Worm (Caenorhabditis elegans): ENCODE measurements around the gene Y41C4A.12.

Y41C4A.12 gene

DNA sequence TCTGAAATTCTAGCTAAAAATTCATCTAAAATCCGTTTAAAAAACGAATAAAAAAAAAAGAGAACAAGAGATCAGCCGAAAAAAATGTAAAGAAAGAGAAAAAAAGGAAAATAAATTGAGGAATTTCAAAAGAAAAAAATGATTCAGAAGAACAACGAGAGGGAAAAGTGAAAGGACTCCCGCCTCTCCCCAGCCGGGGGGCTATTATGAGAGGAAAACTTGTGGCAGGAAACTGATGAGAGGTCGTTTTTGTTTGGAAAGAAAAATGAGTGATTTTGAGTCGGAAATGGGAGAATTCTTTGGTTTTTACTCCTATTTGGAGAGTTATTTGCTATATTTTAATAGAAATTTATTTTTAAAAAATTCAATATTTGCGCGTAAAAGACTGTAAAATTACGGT is 15.7 kb upstream of the Y41C4A.12 start:
- TF ChIP-seq ceh-13 (GFP tag; optimal IDR thresholded peaks at IDR 0.05) (no peak), scrt-1 (GFP tag; IDR thresholded peaks at IDR 0.05) (no peak), tbx-37 (GFP tag; conservative IDR thresholded peaks at IDR 0.05) (no peak), hnd-1 (tag; optimal IDR thresholded peaks at IDR 0.05) (no peak), flt-1 (GFP tag; IDR thresholded peaks at IDR 0.05) (no peak), B0310.2 (tag; optimal IDR thresholded peaks at IDR 0.05) (no peak), aly-1 (tag; optimal IDR thresholded peaks at IDR 0.05) (no peak), ceh-36 (tag; optimal IDR thresholded peaks at IDR 0.05) (no peak), hmbx-1 (tag; optimal IDR thresholded peaks at IDR 0.05) (no peak), ama-1 (optimal IDR thresholded peaks at IDR 0.05) (no peak), tra-4 (tag; optimal IDR thresholded peaks at IDR 0.05) (no peak), pes-1 (GFP tag; IDR thresholded peaks at IDR 0.05) (no peak)

ce11 chrIII:11740868-11741267 is 14.4 kb upstream of the Y41C4A.12 start:
- TF ChIP-seq ets-7 (tag; optimal IDR thresholded peaks at IDR 0.05) (no peak), ceh-13 (GFP tag; optimal IDR thresholded peaks at IDR 0.05) (no peak), ama-1 (optimal IDR thresholded peaks at IDR 0.05) (no peak), flt-1 (GFP tag; IDR thresholded peaks at IDR 0.05) (no peak), hmg-4 (GFP tag; optimal IDR thresholded peaks at IDR 0.05) (no peak), tra-4 (tag; optimal IDR thresholded peaks at IDR 0.05) (no peak), hnd-1 (tag; optimal IDR thresholded peaks at IDR 0.05) (no peak)

DNA sequence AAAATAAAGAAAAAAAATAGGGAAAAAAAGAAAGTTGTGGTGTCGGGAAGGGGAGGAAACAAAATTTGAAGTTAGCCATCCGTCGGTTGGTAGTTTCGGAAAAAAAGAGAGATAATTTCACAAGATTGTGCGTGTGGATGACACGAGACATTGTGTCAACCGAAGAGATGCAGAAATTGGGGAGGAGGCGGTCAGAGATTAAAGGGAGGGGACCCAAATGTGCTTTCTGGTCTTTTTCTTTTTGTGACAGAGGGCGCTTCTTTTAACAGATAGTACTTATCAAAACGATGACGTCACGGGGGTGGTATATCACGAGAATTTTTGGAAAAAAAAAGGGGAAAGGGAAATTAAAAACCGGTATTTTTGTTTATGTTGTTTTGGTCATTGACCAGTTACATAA is 12.0 kb upstream of the Y41C4A.12 start:
- no peak for TF ChIP-seq tra-4 (tag; optimal IDR thresholded peaks at IDR 0.05)

- TF ChIP-seq F13C5.2 (tag; optimal IDR thresholded peaks at IDR 0.05) (no peak), hmg-4 (GFP tag; optimal IDR thresholded peaks at IDR 0.05) (no peak), tbx-11 (GFP tag; IDR thresholded peaks at IDR 0.05) (no peak), ama-1 (optimal IDR thresholded peaks at IDR 0.05) (no peak), tra-4 (tag; optimal IDR thresholded peaks at IDR 0.05) (no peak), flt-1 (GFP tag; IDR thresholded peaks at IDR 0.05) (no peak), tbx-37 (GFP tag; conservative IDR thresholded peaks at IDR 0.05) (no peak), ets-7 (tag; optimal IDR thresholded peaks at IDR 0.05) (no peak), ceh-36 (tag; optimal IDR thresholded peaks at IDR 0.05) (no peak), B0310.2 (tag; optimal IDR thresholded peaks at IDR 0.05) (no peak), hnd-1 (tag; optimal IDR thresholded peaks at IDR 0.05) (no peak)
Observed at ce11 chrIII:11737527-11737926, 11.0 kb upstream of the Y41C4A.12 start, which contains the start of gene sup-1. Gene sup-1 (minus strand): TSS chrIII:11737627.

DNA sequence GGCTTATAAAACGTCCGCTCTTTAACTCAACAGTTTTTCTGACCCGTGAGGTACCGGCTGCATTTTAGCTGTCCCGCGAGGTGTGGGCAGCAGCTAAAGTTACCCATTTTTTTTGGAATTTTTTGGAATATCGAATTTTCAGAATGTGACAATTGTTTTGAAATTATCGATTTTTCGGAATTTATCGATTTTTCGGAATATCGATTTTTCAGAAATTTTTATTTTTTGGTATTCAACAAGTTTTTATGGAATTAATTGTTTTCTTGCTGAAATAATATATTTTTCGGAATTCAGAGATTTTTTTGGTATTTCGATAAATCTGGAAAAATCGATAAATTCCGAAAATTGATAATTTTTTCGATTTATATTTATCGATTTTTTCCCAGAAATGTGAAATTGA is 6.5 kb upstream of the Y41C4A.12 start:
- TF ChIP-seq ceh-13 (GFP tag; optimal IDR thresholded peaks at IDR 0.05) (no peak), aly-1 (tag; optimal IDR thresholded peaks at IDR 0.05) (no peak), tbx-11 (GFP tag; IDR thresholded peaks at IDR 0.05) (no peak), pes-1 (GFP tag; IDR thresholded peaks at IDR 0.05) (no peak)

DNA sequence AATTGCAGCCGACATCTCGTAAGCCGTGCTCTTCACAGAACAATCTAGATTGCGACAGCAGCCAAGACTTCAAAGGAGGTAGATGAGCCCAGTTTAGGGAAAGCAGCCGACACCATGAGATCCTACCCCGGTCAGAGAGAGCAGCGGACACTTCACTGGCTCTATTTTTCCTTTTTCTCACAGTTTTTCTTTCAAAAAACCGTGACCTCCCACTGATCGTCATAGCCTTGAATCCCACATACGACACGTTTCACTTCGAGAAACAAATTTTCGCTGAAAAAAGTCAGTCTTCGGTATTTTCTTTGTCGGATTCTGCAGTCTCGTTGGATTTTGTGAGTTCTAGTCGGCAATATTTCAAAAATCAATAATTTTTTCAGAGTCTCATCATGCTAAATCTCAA is 5.6 kb upstream of the Y41C4A.12 start, which contains the start of gene Y41C4A.21:
Gene Y41C4A.21, plus strand, starts transcription at position 301 of the 400 bp plus-strand sequence.
- no peak for TF ChIP-seq ceh-36 (tag; optimal IDR thresholded peaks at IDR 0.05)
- no peak for TF ChIP-seq B0310.2 (tag; optimal IDR thresholded peaks at IDR 0.05)
- TF ChIP-seq sea-1 (GFP tag; conservative IDR thresholded peaks at IDR 0.05): no peak
- TF ChIP-seq tbx-11 (GFP tag; IDR thresholded peaks at IDR 0.05): no peak
- no peak for TF ChIP-seq ets-7 (tag; optimal IDR thresholded peaks at IDR 0.05)
- TF ChIP-seq pes-1 (GFP tag; IDR thresholded peaks at IDR 0.05): no peak
- no peak for TF ChIP-seq hmg-4 (GFP tag; optimal IDR thresholded peaks at IDR 0.05)
- no peak for TF ChIP-seq ceh-13 (GFP tag; optimal IDR thresholded peaks at IDR 0.05)
- no peak for TF ChIP-seq aly-1 (tag; optimal IDR thresholded peaks at IDR 0.05)
- TF ChIP-seq tbx-37 (GFP tag; conservative IDR thresholded peaks at IDR 0.05): no peak
- TF ChIP-seq ama-1 (optimal IDR thresholded peaks at IDR 0.05): no peak
- TF ChIP-seq flt-1 (GFP tag; IDR thresholded peaks at IDR 0.05): no peak
- TF ChIP-seq scrt-1 (GFP tag; IDR thresholded peaks at IDR 0.05): no peak
- no peak for TF ChIP-seq F13C5.2 (tag; optimal IDR thresholded peaks at IDR 0.05)
- no peak for TF ChIP-seq hmbx-1 (tag; optimal IDR thresholded peaks at IDR 0.05)
- TF ChIP-seq tra-4 (tag; optimal IDR thresholded peaks at IDR 0.05): no peak
- TF ChIP-seq hnd-1 (tag; optimal IDR thresholded peaks at IDR 0.05): no peak

- no peak for TF ChIP-seq ets-7 (tag; optimal IDR thresholded peaks at IDR 0.05)
- TF ChIP-seq aly-1 (tag; optimal IDR thresholded peaks at IDR 0.05): no peak
- no peak for TF ChIP-seq hmg-4 (GFP tag; optimal IDR thresholded peaks at IDR 0.05)
- TF ChIP-seq F13C5.2 (tag; optimal IDR thresholded peaks at IDR 0.05): no peak
- TF ChIP-seq flt-1 (GFP tag; IDR thresholded peaks at IDR 0.05): no peak
- no peak for TF ChIP-seq B0310.2 (tag; optimal IDR thresholded peaks at IDR 0.05)
- TF ChIP-seq scrt-1 (GFP tag; IDR thresholded peaks at IDR 0.05): no peak
Observed at ce11 chrIII:11731491-11731890, 5.0 kb upstream of the Y41C4A.12 start.

DNA sequence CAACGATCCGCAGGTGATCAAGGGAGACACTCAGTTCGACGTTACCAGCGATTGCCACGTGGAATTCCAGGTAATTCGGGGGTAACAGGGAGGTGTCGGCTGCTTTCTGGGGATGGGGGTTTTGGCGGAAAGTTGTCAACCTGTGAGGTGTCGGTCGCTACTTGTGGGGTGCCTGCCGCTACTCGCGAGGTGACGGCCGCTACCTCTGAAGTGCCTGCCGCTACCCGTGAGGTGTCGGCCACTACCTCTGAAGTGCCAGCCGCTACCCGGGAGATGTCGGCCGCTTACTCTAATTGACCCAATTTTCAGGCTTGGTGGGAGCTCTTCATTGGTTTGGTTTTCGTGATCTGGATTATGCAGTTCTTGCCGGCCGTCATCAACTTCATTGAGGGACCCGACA is 4.4 kb upstream of the Y41C4A.12 start:
- TF ChIP-seq hmbx-1 (tag; optimal IDR thresholded peaks at IDR 0.05) (no peak), sea-1 (GFP tag; conservative IDR thresholded peaks at IDR 0.05) (no peak), aly-1 (tag; optimal IDR thresholded peaks at IDR 0.05) (no peak), hmg-4 (GFP tag; optimal IDR thresholded peaks at IDR 0.05) (no peak), tbx-37 (GFP tag; conservative IDR thresholded peaks at IDR 0.05) (no peak), pes-1 (GFP tag; IDR thresholded peaks at IDR 0.05) (no peak), ets-7 (tag; optimal IDR thresholded peaks at IDR 0.05) (no peak), ama-1 (optimal IDR thresholded peaks at IDR 0.05) (no peak), ceh-36 (tag; optimal IDR thresholded peaks at IDR 0.05) (no peak), B0310.2 (tag; optimal IDR thresholded peaks at IDR 0.05) (no peak)

DNA sequence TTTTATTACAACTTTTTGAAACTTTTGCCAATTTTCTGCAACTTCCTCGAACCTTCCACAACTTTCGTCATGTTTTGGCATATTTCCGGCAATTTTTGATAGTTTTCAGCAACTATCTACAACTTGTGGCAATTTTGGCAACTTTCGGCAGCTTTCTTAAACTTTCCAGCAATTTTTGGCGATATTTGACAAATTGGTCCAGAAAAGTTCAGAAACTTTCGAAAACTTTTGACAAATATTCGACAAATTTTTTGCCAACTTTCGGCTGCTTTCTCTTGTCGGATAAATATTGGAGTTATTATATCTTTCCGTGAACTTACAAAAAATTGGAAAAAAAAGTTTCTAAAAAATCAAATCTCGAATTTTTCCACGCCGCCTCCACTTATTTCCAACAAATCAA is 3.8 kb upstream of the Y41C4A.12 start, which contains the start of gene Y41C4A.18:
Gene Y41C4A.18, plus strand, starts transcription at position 301 of the 400 bp plus-strand sequence.
- TF ChIP-seq tbx-11 (GFP tag; IDR thresholded peaks at IDR 0.05): no peak
- no peak for TF ChIP-seq sea-1 (GFP tag; conservative IDR thresholded peaks at IDR 0.05)
- no peak for TF ChIP-seq hmbx-1 (tag; optimal IDR thresholded peaks at IDR 0.05)
- TF ChIP-seq aly-1 (tag; optimal IDR thresholded peaks at IDR 0.05): no peak
- TF ChIP-seq ama-1 (optimal IDR thresholded peaks at IDR 0.05): no peak
- no peak for TF ChIP-seq hmg-4 (GFP tag; optimal IDR thresholded peaks at IDR 0.05)
- no peak for TF ChIP-seq scrt-1 (GFP tag; IDR thresholded peaks at IDR 0.05)
- TF ChIP-seq ceh-13 (GFP tag; optimal IDR thresholded peaks at IDR 0.05): no peak
- no peak for TF ChIP-seq B0310.2 (tag; optimal IDR thresholded peaks at IDR 0.05)
- no peak for TF ChIP-seq ets-7 (tag; optimal IDR thresholded peaks at IDR 0.05)
- no peak for TF ChIP-seq tbx-37 (GFP tag; conservative IDR thresholded peaks at IDR 0.05)
- no peak for TF ChIP-seq tra-4 (tag; optimal IDR thresholded peaks at IDR 0.05)
- TF ChIP-seq ceh-36 (tag; optimal IDR thresholded peaks at IDR 0.05): no peak
- TF ChIP-seq F13C5.2 (tag; optimal IDR thresholded peaks at IDR 0.05): no peak
- TF ChIP-seq flt-1 (GFP tag; IDR thresholded peaks at IDR 0.05): no peak
- TF ChIP-seq hnd-1 (tag; optimal IDR thresholded peaks at IDR 0.05): no peak
- TF ChIP-seq pes-1 (GFP tag; IDR thresholded peaks at IDR 0.05): no peak
